Worm (Caenorhabditis elegans) whole organism, young adult: ENCODE data around the gene C45G9.15.

ENCODE experiments used
- B0019.2 ChIP-seq: fragments of 200-800 bp; sonication (Bioruptor generic); conservative IDR thresholded peaks from 2 replicates; pipeline ENCODE4 v1.3.6; 2022; ENCODE audit warnings: missing genetic modification reagents, missing genetic modification characterization, missing compliant biosample characterization
- C06A6.2 ChIP-seq: fragments of 200-800 bp; sonication (Bioruptor generic); conservative IDR thresholded peaks from 2 replicates; pipeline ENCODE4 v1.3.6; 2022; ENCODE audit warnings: missing genetic modification characterization, missing compliant biosample characterization
- C17E4.6 ChIP-seq: fragments of 200-800 bp; sonication (Bioruptor generic); IDR thresholded peaks from 2 replicates; pipeline ENCODE4 v1.3.6; 2022; ENCODE audit warnings: missing genetic modification reagents, missing genetic modification characterization, missing compliant biosample characterization
- F22D6.2 ChIP-seq: sonication (generic microtip); optimal IDR thresholded peaks from 2 replicates; lab custom pipeline; 2016; ENCODE audit warnings: mild to moderate bottlenecking, missing genetic modification characterization, missing compliant biosample characterization
- F23B12.7 ChIP-seq: sonication (generic microtip); optimal IDR thresholded peaks from 2 replicates; lab custom pipeline; 2017; ENCODE audit warnings: missing genetic modification characterization, mild to moderate bottlenecking, missing compliant biosample characterization, antibody characterized with exemption, moderate library complexity; ENCODE audit not compliant: insufficient read depth
- F49E8.2 ChIP-seq: sonication (generic microtip); optimal IDR thresholded peaks from 3 replicates; lab custom pipeline; 2017; ENCODE audit warnings: missing genetic modification characterization, mild to moderate bottlenecking, missing compliant biosample characterization, antibody characterized with exemption, moderate library complexity; ENCODE audit not compliant: insufficient read depth
- F52B5.7 ChIP-seq: sonication (generic microtip); optimal IDR thresholded peaks from 2 replicates; lab custom pipeline; 2016; ENCODE audit warnings: mild to moderate bottlenecking, missing genetic modification characterization, missing compliant biosample characterization
- F57C9.4 ChIP-seq: sonication (generic microtip); optimal IDR thresholded peaks from 2 replicates; lab custom pipeline; 2017; ENCODE audit warnings: mild to moderate bottlenecking, missing genetic modification characterization, missing compliant biosample characterization
- T26A5.8 ChIP-seq: sonication (generic microtip); optimal IDR thresholded peaks from 2 replicates; lab custom pipeline; 2016; ENCODE audit warnings: missing genetic modification characterization, missing compliant biosample characterization
- Y53G8AR.9 ChIP-seq: fragments of 200-800 bp; sonication (Bioruptor generic); conservative IDR thresholded peaks from 2 replicates; pipeline ENCODE4 v1.3.6; 2022; ENCODE audit warnings: missing genetic modification reagents, missing genetic modification characterization, missing compliant biosample characterization
- ama-1 ChIP-seq, 3 experiments: fragments of 150-350 bp in 1 of 3; sonication (generic microtip) in 2 of 3; optimal IDR thresholded peaks; 2 replicates each; lab custom pipeline; 2014 to 2018; ENCODE audit warnings: missing biosample characterization in 2 of 3, missing genetic modification characterization in 2 of 3, missing genetic modification reagents in 2 of 3
- attf-5 ChIP-seq: fragments of 200-800 bp; sonication (Bioruptor generic); optimal IDR thresholded peaks from 2 replicates; lab custom pipeline; 2018; ENCODE audit warnings: mild to moderate bottlenecking, missing genetic modification characterization, missing compliant biosample characterization
- bed-1 ChIP-seq: fragments of 200-800 bp; sonication (Bioruptor generic); IDR thresholded peaks from 2 replicates; pipeline ENCODE4 v1.3.6; 2022; ENCODE audit warnings: missing genetic modification reagents, missing genetic modification characterization, missing compliant biosample characterization
- ceh-100 ChIP-seq: fragments of 200-800 bp; sonication (Bioruptor generic); IDR thresholded peaks from 2 replicates; pipeline ENCODE4 v1.3.6; 2022; ENCODE audit warnings: missing genetic modification reagents, missing genetic modification characterization, missing compliant biosample characterization
- chd-7 ChIP-seq: sonication (generic microtip); optimal IDR thresholded peaks from 2 replicates; lab custom pipeline; 2016; ENCODE audit warnings: mild to moderate bottlenecking, missing genetic modification characterization, moderate library complexity, missing compliant biosample characterization
- die-1 ChIP-seq: sonication (generic microtip); optimal IDR thresholded peaks from 2 replicates; lab custom pipeline; 2016; ENCODE audit warnings: missing genotype, mild to moderate bottlenecking, missing genetic modification characterization, missing compliant biosample characterization
- dpl-1 ChIP-seq: fragments of 150-350 bp; optimal IDR thresholded peaks from 2 replicates; lab custom pipeline; 2014; ENCODE audit warnings: missing biosample characterization, missing genetic modification reagents, missing genetic modification characterization
- egl-44 ChIP-seq: fragments of 200-800 bp; sonication (Bioruptor generic); IDR thresholded peaks from 2 replicates; pipeline ENCODE4 v1.3.6; 2022; ENCODE audit warnings: missing genetic modification reagents, missing genetic modification characterization, missing compliant biosample characterization
- hmg-1.2 ChIP-seq: fragments of 200-800 bp; sonication (Bioruptor generic); IDR thresholded peaks from 2 replicates; pipeline ENCODE4 v1.3.6; 2022; ENCODE audit warnings: missing genetic modification reagents, missing genetic modification characterization, missing compliant biosample characterization
- hrde-1 ChIP-seq: sonication (generic microtip); optimal IDR thresholded peaks from 2 replicates; lab custom pipeline; 2016; ENCODE audit warnings: missing genetic modification characterization, mild to moderate bottlenecking, missing compliant biosample characterization, moderate library complexity, missing genotype, missing genetic modification reagents, borderline replicate concordance
- lag-1 ChIP-seq: fragments of 200-800 bp; sonication (Bioruptor generic); IDR thresholded peaks from 2 replicates; pipeline ENCODE4 v1.3.6; 2022; ENCODE audit warnings: missing genetic modification reagents, missing genetic modification characterization, missing compliant biosample characterization
- let-526 ChIP-seq: fragments of 200-800 bp; sonication (Bioruptor generic); IDR thresholded peaks from 2 replicates; pipeline ENCODE4 v1.3.6; 2022; ENCODE audit warnings: missing genetic modification reagents, missing genetic modification characterization, missing compliant biosample characterization
- let-607 ChIP-seq, 2 experiments: fragments of 200-800 bp in 1 of 2; sonication (Bioruptor generic) in 1 of 2; sonication (generic microtip) in 1 of 2; optimal IDR thresholded peaks; 2 replicates each; lab custom pipeline; 2016 to 2018; ENCODE audit warnings: mild to moderate bottlenecking in 2 of 2, missing compliant biosample characterization in 2 of 2, missing genetic modification characterization in 2 of 2, moderate library complexity in 2 of 2, missing genotype in 1 of 2
- lin-26 ChIP-seq: fragments of 200-800 bp; sonication (Bioruptor generic); IDR thresholded peaks from 2 replicates; pipeline ENCODE4 v1.3.6; 2022; ENCODE audit warnings: missing genetic modification reagents, missing genetic modification characterization, missing compliant biosample characterization
- lin-54 ChIP-seq: fragments of 200-800 bp; sonication (Bioruptor generic); optimal IDR thresholded peaks from 2 replicates; lab custom pipeline; 2018; ENCODE audit warnings: mild to moderate bottlenecking, missing genetic modification characterization, missing compliant biosample characterization
- lsy-27 ChIP-seq: sonication (generic microtip); optimal IDR thresholded peaks from 2 replicates; lab custom pipeline; 2017; ENCODE audit warnings: missing genetic modification characterization, mild to moderate bottlenecking, missing compliant biosample characterization, antibody characterized with exemption, missing genotype, borderline replicate concordance; ENCODE audit not compliant: insufficient read depth
- madf-10 ChIP-seq: sonication (generic microtip); optimal IDR thresholded peaks from 2 replicates; lab custom pipeline; 2016; ENCODE audit warnings: mild to moderate bottlenecking, missing genetic modification characterization, missing compliant biosample characterization
- madf-3 ChIP-seq: fragments of 200-800 bp; sonication (Bioruptor generic); IDR thresholded peaks from 2 replicates; pipeline ENCODE4 v1.3.6; 2022; ENCODE audit warnings: missing genetic modification reagents, missing genetic modification characterization, missing compliant biosample characterization
- madf-6 ChIP-seq: fragments of 200-800 bp; sonication (Bioruptor generic); IDR thresholded peaks from 2 replicates; pipeline ENCODE4 v1.3.6; 2022; ENCODE audit warnings: missing genetic modification reagents, missing genetic modification characterization, missing compliant biosample characterization
- nfya-1 ChIP-seq: sonication (generic microtip); optimal IDR thresholded peaks from 2 replicates; lab custom pipeline; 2017; ENCODE audit warnings: antibody characterized with exemption, missing compliant biosample characterization, missing genetic modification characterization, borderline replicate concordance; ENCODE audit not compliant: insufficient read depth
- nhr-90 ChIP-seq: sonication (generic microtip); optimal IDR thresholded peaks from 2 replicates; lab custom pipeline; 2016; ENCODE audit warnings: missing genotype, mild to moderate bottlenecking, missing genetic modification characterization, missing compliant biosample characterization
- pbrm-1 ChIP-seq: fragments of 200-800 bp; sonication (Bioruptor generic); IDR thresholded peaks from 2 replicates; pipeline ENCODE4 v1.3.6; 2022; ENCODE audit warnings: missing genetic modification reagents, missing genetic modification characterization, missing compliant biosample characterization
- pha-4 ChIP-seq: fragments of 150-350 bp; sonication (generic microtip); optimal IDR thresholded peaks from 2 replicates; lab custom pipeline; 2014; ENCODE audit warnings: missing biosample characterization, missing genetic modification reagents, missing genetic modification characterization
- repo-1 ChIP-seq: sonication (generic microtip); optimal IDR thresholded peaks from 2 replicates; lab custom pipeline; 2017; ENCODE audit warnings: mild to moderate bottlenecking, missing genetic modification characterization, missing compliant biosample characterization
- sdz-38 ChIP-seq: sonication (generic microtip); optimal IDR thresholded peaks from 2 replicates; lab custom pipeline; 2016; ENCODE audit warnings: missing genotype, missing genetic modification characterization, missing compliant biosample characterization
- snpc-1.1 ChIP-seq: sonication (generic microtip); optimal IDR thresholded peaks from 2 replicates; lab custom pipeline; 2017; ENCODE audit warnings: missing genetic modification characterization, mild to moderate bottlenecking, missing compliant biosample characterization, antibody characterized with exemption, moderate library complexity, missing genotype, missing genetic modification reagents; ENCODE audit not compliant: insufficient read depth
- snpc-1.3 ChIP-seq: sonication (generic microtip); optimal IDR thresholded peaks from 2 replicates; lab custom pipeline; 2017; ENCODE audit warnings: missing genetic modification characterization, mild to moderate bottlenecking, missing compliant biosample characterization, antibody characterized with exemption, moderate library complexity, missing genotype, missing genetic modification reagents; ENCODE audit not compliant: insufficient read depth
- somi-1 ChIP-seq: fragments of 200-800 bp; sonication (Bioruptor generic); optimal IDR thresholded peaks from 2 replicates; lab custom pipeline; 2018; ENCODE audit warnings: mild to moderate bottlenecking, missing genetic modification characterization, missing compliant biosample characterization
- sptf-2 ChIP-seq: fragments of 200-800 bp; sonication (Bioruptor generic); optimal IDR thresholded peaks from 2 replicates; lab custom pipeline; 2018; ENCODE audit warnings: mild to moderate bottlenecking, missing genetic modification characterization, missing compliant biosample characterization
- tbx-9 ChIP-seq: sonication (generic microtip); optimal IDR thresholded peaks from 2 replicates; lab custom pipeline; 2016; ENCODE audit warnings: borderline replicate concordance, missing genetic modification characterization, inconsistent platforms, missing compliant biosample characterization
- unc-130 ChIP-seq: sonication (generic microtip); optimal IDR thresholded peaks from 2 replicates; lab custom pipeline; 2016; ENCODE audit warnings: missing genetic modification reagents, missing genetic modification characterization, missing compliant biosample characterization
- unc-62 ChIP-seq: fragments of 150-350 bp; optimal IDR thresholded peaks from 2 replicates; lab custom pipeline; 2014; ENCODE audit warnings: missing biosample characterization, missing genetic modification reagents, missing genetic modification characterization
- ztf-22 ChIP-seq: fragments of 200-800 bp; sonication (Bioruptor generic); optimal IDR thresholded peaks from 2 replicates; lab custom pipeline; 2018; ENCODE audit warnings: mild to moderate bottlenecking, missing genetic modification characterization, moderate library complexity, missing compliant biosample characterization
- ztf-6 ChIP-seq: fragments of 200-800 bp; sonication (Bioruptor generic); IDR thresholded peaks from 2 replicates; pipeline ENCODE4 v1.3.6; 2022; ENCODE audit warnings: missing genetic modification reagents, missing genetic modification characterization, missing compliant biosample characterization

The C45G9.15 gene

ce11 chrIII:5080700-5081572 is 29.1 kb upstream of the C45G9.15 start (continued):
- TF ChIP-seq Y53G8AR.9 (GFP tag; lab: Robert Waterston, UW) (peak; percentile 88), snpc-1.1 (tag; lab: Kevin White, UChicago) (peak; percentile 94), lin-54 (peak; percentile 84), let-607 (tag; optimal IDR thresholded peaks at IDR 0.05; lab: Kevin White, UChicago) (peak; percentile 61 to 65), nhr-90 (peak; percentile 89), madf-6 (GFP tag; lab: Robert Waterston, UW) (peak; percentile 87), pha-4 (peak; percentile 3), T26A5.8 (peak; percentile 81), sdz-38 (tag; lab: Kevin White, UChicago) (no peak), unc-62 (GFP tag; lab: Kevin White, UChicago) (no peak), attf-5 (peak; percentile 70), die-1 (tag; lab: Kevin White, UChicago) (peak; percentile 91), egl-44 (GFP tag; lab: Robert Waterston, UW) (peak; percentile 80), ceh-100 (GFP tag; lab: Robert Waterston, UW) (peak; percentile 81), hrde-1 (tag; lab: Kevin White, UChicago) (peak; percentile 93), F22D6.2 (peak; percentile 62), madf-3 (GFP tag; lab: Robert Waterston, UW) (peak; percentile 76; the same call in 1 of the 2 replicates), sptf-2 (GFP tag; lab: Kevin White, UChicago) (peak; percentile 42), let-526 (GFP tag; lab: Robert Waterston, UW) (peak; percentile 36; the same call in 1 of the 2 replicates), lsy-27 (tag; lab: Kevin White, UChicago) (peak; percentile 9), ztf-22 (GFP tag; lab: Kevin White, UChicago) (no peak), C06A6.2 (GFP tag; lab: Robert Waterston, UW) (peak; percentile 74), repo-1 (tag; lab: Kevin White, UChicago) (peak; percentile 95), bed-1 (GFP tag; lab: Robert Waterston, UW) (peak; percentile 96), somi-1 (GFP tag; lab: Kevin White, UChicago) (peak; percentile 39), B0019.2 (GFP tag; lab: Robert Waterston, UW) (peak; percentile 62; the same call in 1 of the 2 replicates), chd-7 (tag; lab: Kevin White, UChicago) (peak; percentile 86), snpc-1.3 (peak; percentile 70), hmg-1.2 (GFP tag; lab: Robert Waterston, UW) (peak; percentile 86), F57C9.4 (no peak), F52B5.7 (tag; lab: Kevin White, UChicago) (peak; percentile 90), lag-1 (GFP tag; lab: Robert Waterston, UW) (no peak), nfya-1 (tag; lab: Kevin White, UChicago) (no peak), F49E8.2 (tag; lab: Kevin White, UChicago) (peak; percentile 64), ama-1 (optimal IDR thresholded peaks at IDR 0.05; lab: Kevin White, UChicago) (peak; percentile 83), ama-1 (GFP tag; optimal IDR thresholded peaks at IDR 0.05; lab: Kevin White, UChicago) (peak; percentile 81 to 87), tbx-9 (tag; lab: Kevin White, UChicago) (no peak), madf-10 (peak; percentile 18), C17E4.6 (GFP tag; lab: Robert Waterston, UW) (peak; percentile 81), ztf-6 (GFP tag; lab: Robert Waterston, UW) (0 out of 2 replicates have a peak, but pooled peaks have one; percentile 65), F23B12.7 (tag; lab: Kevin White, UChicago) (peak; percentile 69), dpl-1 (GFP tag; lab: Kevin White, UChicago) (no peak), lin-26 (GFP tag; lab: Robert Waterston, UW) (peak; percentile 94), unc-130 (peak; percentile 79), pbrm-1 (GFP tag; lab: Robert Waterston, UW) (peak; percentile 88)
